Fruit fly (Drosophila melanogaster): ENCODE results near the gene Arl6IP1.

DNA sequence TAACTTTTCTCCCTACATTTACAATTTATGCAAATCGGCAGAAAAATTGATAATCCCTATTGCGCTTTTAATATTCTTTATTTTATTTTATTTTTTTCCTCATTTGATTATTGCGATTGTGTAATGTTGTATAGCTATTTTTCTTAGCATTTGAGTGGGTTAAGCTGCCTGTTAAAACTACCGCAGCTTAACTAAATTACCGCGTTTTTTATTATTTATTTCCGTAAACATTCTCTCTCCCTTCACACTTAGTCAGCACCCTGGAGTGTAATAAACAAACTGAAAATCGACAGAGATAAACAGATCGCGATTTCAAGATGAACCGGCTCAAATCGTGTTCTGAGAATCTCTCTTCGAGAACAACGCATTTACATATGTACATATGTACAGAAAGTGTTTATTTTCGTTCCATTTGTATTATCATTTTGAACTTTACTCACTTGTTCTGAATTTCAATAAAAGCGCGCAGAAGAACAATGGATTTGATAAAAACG lies 11.6 kb downstream of the Arl6IP1 start:
- TF ChIP-seq CG8478 (optimal IDR thresholded peaks at IDR 0.05) (no peak), CTCF (optimal IDR thresholded peaks at IDR 0.05) (no peak)
